Worm (Caenorhabditis elegans): Measurements from ENCODE around the gene C27D6.12.

Gene C27D6.12

DNA sequence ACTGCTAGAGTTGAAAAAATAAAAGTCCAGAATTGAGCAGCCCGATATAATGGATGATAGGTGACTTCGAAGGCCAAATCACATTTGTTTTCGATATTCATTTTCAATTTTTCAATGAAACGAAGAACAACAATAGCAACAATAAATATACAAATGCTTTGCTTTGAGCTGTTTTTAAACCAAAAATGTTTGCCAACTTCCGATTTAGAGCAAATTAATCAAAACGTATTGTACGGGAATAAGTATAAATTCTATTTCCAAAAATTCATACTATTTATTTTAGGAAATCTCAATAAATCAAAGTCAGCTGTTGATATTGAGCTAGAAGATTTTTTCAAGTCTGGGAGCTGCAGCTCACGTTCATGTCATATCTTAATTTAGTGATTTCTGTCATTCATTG, 6.9 kb downstream of the C27D6.12 start, which contains the start of gene srb-1:
Gene srb-1 (minus strand): TSS at position 101 of the 400 bp plus-strand sequence.
- TF ChIP-seq dpff-1 (tag; optimal IDR thresholded peaks at IDR 0.05) (no peak), mcd-1 (GFP tag; IDR thresholded peaks at IDR 0.05) (no peak), snpc-3.4 (tag; optimal IDR thresholded peaks at IDR 0.05) (no peak), zim-3 (tag; optimal IDR thresholded peaks at IDR 0.05) (no peak), lin-26 (GFP tag; IDR thresholded peaks at IDR 0.05) (no peak), F39B2.1 (GFP tag; IDR thresholded peaks at IDR 0.05) (no peak), nhr-120 (GFP tag; IDR thresholded peaks at IDR 0.05) (no peak), pbrm-1 (GFP tag; IDR thresholded peaks at IDR 0.05) (no peak), hmg-1.2 (GFP tag; IDR thresholded peaks at IDR 0.05) (no peak), B0019.2 (GFP tag; conservative IDR thresholded peaks at IDR 0.05) (no peak)

DNA sequence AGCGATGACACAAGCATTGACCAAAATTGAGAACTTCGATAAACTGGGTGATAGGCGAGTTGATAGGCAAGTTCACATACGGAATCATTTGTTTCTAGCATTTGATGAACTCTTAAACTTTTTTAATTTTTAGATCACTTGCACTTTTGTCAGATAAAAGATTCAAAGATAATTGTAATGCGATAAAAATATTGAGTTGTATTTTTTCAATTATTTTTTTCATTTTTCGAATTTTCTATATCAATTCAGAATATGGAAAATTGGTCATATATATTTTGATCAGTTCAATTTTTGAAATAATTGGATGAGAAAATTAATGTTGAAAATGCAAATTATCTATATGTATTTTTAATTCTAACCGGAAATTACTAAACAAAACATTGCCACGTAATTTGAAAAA, 11.1 kb downstream of the C27D6.12 start, which contains the start of gene srb-3:
Gene srb-3 (minus strand): TSS at position 101 of the 400 bp plus-strand sequence.
- no peak for TF ChIP-seq nfya-2 (GFP tag; IDR thresholded peaks at IDR 0.05)
- no peak for TF ChIP-seq nhr-27 (tag; optimal IDR thresholded peaks at IDR 0.05)
- TF ChIP-seq unc-62 (GFP tag; optimal IDR thresholded peaks at IDR 0.05) = no peak
- TF ChIP-seq somi-1 (GFP tag; optimal IDR thresholded peaks at IDR 0.05) = no peak
- TF ChIP-seq lsy-27 (tag; optimal IDR thresholded peaks at IDR 0.05; ENCODE audit: borderline replicate concordance, insufficient read depth) = no peak
- TF ChIP-seq mcd-1 (GFP tag; IDR thresholded peaks at IDR 0.05) = no peak
- TF ChIP-seq madf-10 (tag; optimal IDR thresholded peaks at IDR 0.05) = no peak
- no peak for TF ChIP-seq hmg-1.2 (GFP tag; IDR thresholded peaks at IDR 0.05)
- TF ChIP-seq K11D2.4 (GFP tag; IDR thresholded peaks at IDR 0.05) = no peak
- no peak for TF ChIP-seq rcor-1 (GFP tag; IDR thresholded peaks at IDR 0.05)
- no peak for TF ChIP-seq rec-8 (tag; optimal IDR thresholded peaks at IDR 0.05)
- TF ChIP-seq nhr-179 (tag; optimal IDR thresholded peaks at IDR 0.05) = no peak

- no peak for TF ChIP-seq aptf-2 (GFP tag; conservative IDR thresholded peaks at IDR 0.05)
- no peak for TF ChIP-seq B0035.1 (tag; optimal IDR thresholded peaks at IDR 0.05)
- no peak for TF ChIP-seq F37B4.10 (GFP tag; IDR thresholded peaks at IDR 0.05)
- TF ChIP-seq D2030.7 (GFP tag; IDR thresholded peaks at IDR 0.05) = no peak
- no peak for TF ChIP-seq F33H1.4 (GFP tag; IDR thresholded peaks at IDR 0.05)
- TF ChIP-seq rec-8 (tag; optimal IDR thresholded peaks at IDR 0.05) = no peak
These were observed 14.5 kb downstream of the C27D6.12 start, which contains the start of gene srb-5 for ce11 chrII:5163283-5163682. TSS of gene srb-5 (minus strand) at chrII:5163383.

DNA sequence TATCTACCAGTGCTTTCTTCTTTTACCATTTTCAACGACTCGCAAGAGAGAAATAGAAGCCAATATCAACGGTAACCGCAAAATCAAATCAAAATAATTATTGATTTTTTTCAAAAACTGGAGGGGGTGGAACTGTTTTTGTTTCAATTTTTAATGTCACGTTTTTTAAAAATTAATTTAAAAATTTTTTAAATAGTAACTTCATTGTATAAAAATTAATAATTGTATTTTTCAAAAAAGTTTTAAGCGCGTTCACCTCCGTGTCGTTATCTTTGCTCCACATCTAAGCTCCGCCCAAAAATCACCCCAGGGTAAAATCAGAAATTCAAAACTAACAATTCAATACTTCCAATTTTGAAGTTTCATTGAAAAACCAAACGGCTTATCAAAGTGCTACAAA, 16.7 kb downstream of the C27D6.12 start, which contains the start of gene C27D6.11:
Gene C27D6.11 (minus strand): TSS at position 101 of the 400 bp plus-strand sequence.
- TF ChIP-seq F55B11.4 (tag; optimal IDR thresholded peaks at IDR 0.05; ENCODE audit: borderline replicate concordance, insufficient read depth) (no peak), ztf-26 (tag; optimal IDR thresholded peaks at IDR 0.05) (no peak), Y67H2A.10 (GFP tag; conservative IDR thresholded peaks at IDR 0.05) (no peak), Y79H2A.3 (GFP tag; conservative IDR thresholded peaks at IDR 0.05) (no peak), nfya-1 (tag; optimal IDR thresholded peaks at IDR 0.05; ENCODE audit: borderline replicate concordance, insufficient read depth) (no peak), F23B12.7 (tag; optimal IDR thresholded peaks at IDR 0.05; ENCODE audit: insufficient read depth) (no peak), snpc-3.4 (tag; optimal IDR thresholded peaks at IDR 0.05) (no peak), F49E8.2 (tag; optimal IDR thresholded peaks at IDR 0.05; ENCODE audit: insufficient read depth) (no peak), ama-1 (optimal IDR thresholded peaks at IDR 0.05) (no peak), ama-1 (GFP tag; optimal IDR thresholded peaks at IDR 0.05) (no peak), hlh-12 (tag; optimal IDR thresholded peaks at IDR 0.05) (no peak), B0336.3 (GFP tag; IDR thresholded peaks at IDR 0.05) (no peak), die-1 (tag; optimal IDR thresholded peaks at IDR 0.05) (no peak), pha-4 (tag; optimal IDR thresholded peaks at IDR 0.05) (no peak), mcd-1 (GFP tag; IDR thresholded peaks at IDR 0.05) (no peak), lin-35 (GFP tag; optimal IDR thresholded peaks at IDR 0.05) (no peak), lsy-27 (tag; optimal IDR thresholded peaks at IDR 0.05; ENCODE audit: borderline replicate concordance, insufficient read depth) (no peak), cebp-1 (GFP tag; IDR thresholded peaks at IDR 0.05) (no peak), cebp-1 (tag; optimal IDR thresholded peaks at IDR 0.05) (no peak)

Measured in whole organism, young adult.